Fruit fly (Drosophila melanogaster) whole organism, embryonic: ENCODE data around the gene chic.

Source experiments
- ATbp ChIP-seq: fragments of 200-800 bp; sonication (Bioruptor generic); optimal IDR thresholded peaks from 2 replicates; lab custom pipeline; 2017; ENCODE audit warnings: missing biosample characterization, mild to moderate bottlenecking, missing genetic modification characterization, missing genetic modification reagents
- Bdp1 ChIP-seq: fragments of 200-800 bp; sonication (Bioruptor generic); optimal IDR thresholded peaks from 3 replicates; lab custom pipeline; 2016; ENCODE audit warnings: missing biosample characterization, missing genetic modification characterization
- CG10267 ChIP-seq: fragments of 200-800 bp; sonication (Bioruptor generic); optimal IDR thresholded peaks from 2 replicates; lab custom pipeline; 2018; ENCODE audit warnings: missing biosample characterization, mild to moderate bottlenecking, missing genetic modification characterization, moderate library complexity
- CG10274 ChIP-seq: fragments of 200-800 bp; sonication (Bioruptor generic); optimal IDR thresholded peaks from 3 replicates; lab custom pipeline; 2017; ENCODE audit warnings: missing biosample characterization, mild to moderate bottlenecking, missing genetic modification characterization
- CG10431 ChIP-seq: fragments of 200-800 bp; sonication (Bioruptor generic); optimal IDR thresholded peaks from 3 replicates; lab custom pipeline; 2018; ENCODE audit warnings: missing biosample characterization, mild to moderate bottlenecking, missing genetic modification characterization
- CG18764 ChIP-seq: fragments of 200-800 bp; sonication (Bioruptor generic); optimal IDR thresholded peaks from 3 replicates; lab custom pipeline; 2016; ENCODE audit warnings: missing biosample characterization, missing genetic modification characterization
- CG2712 ChIP-seq: fragments of 200-800 bp; optimal IDR thresholded peaks from 3 replicates; lab custom pipeline; 2019; ENCODE audit warnings: missing biosample characterization, mild to moderate bottlenecking, missing genetic modification characterization, moderate library complexity
- CG31224 ChIP-seq: fragments of 200-800 bp; sonication (Bioruptor generic); IDR thresholded peaks from 2 replicates; pipeline ENCODE4 v1.3.6; 2022; ENCODE audit warnings: missing biosample characterization, missing genetic modification characterization
- CG33557 ChIP-seq: fragments of 200-800 bp; sonication (Bioruptor generic); optimal IDR thresholded peaks from 2 replicates; lab custom pipeline; 2019; ENCODE audit warnings: missing biosample characterization, mild to moderate bottlenecking, missing genetic modification characterization, moderate library complexity
- CG43689 ChIP-seq: fragments of 200-800 bp; sonication (Bioruptor generic); IDR thresholded peaks from 2 replicates; pipeline ENCODE4 v1.3.6; 2022; ENCODE audit warnings: missing biosample characterization, missing genetic modification characterization
- CG6254 ChIP-seq: fragments of 200-800 bp; sonication (Bioruptor generic); optimal IDR thresholded peaks from 3 replicates; lab custom pipeline; 2017; ENCODE audit warnings: mild to moderate bottlenecking, missing biosample characterization, missing genetic modification reagents, missing genetic modification characterization
- CG6765 ChIP-seq: fragments of 200-800 bp; sonication (Bioruptor generic); optimal IDR thresholded peaks from 3 replicates; lab custom pipeline; 2017; ENCODE audit warnings: missing biosample characterization, mild to moderate bottlenecking, missing genetic modification characterization
- CG6813 ChIP-seq: fragments of 200-800 bp; sonication (Bioruptor generic); optimal IDR thresholded peaks from 2 replicates; lab custom pipeline; 2017; ENCODE audit warnings: missing biosample characterization, missing genetic modification characterization, mild to moderate bottlenecking, moderate library complexity, missing genetic modification reagents
- CG7271 ChIP-seq: fragments of 200-800 bp; sonication (Bioruptor generic); optimal IDR thresholded peaks from 2 replicates; lab custom pipeline; 2018; ENCODE audit warnings: missing biosample characterization, mild to moderate bottlenecking, missing genetic modification characterization, moderate library complexity
- CG7839 ChIP-seq: fragments of 200-800 bp; sonication (Bioruptor generic); optimal IDR thresholded peaks from 3 replicates; lab custom pipeline; 2018; ENCODE audit warnings: missing biosample characterization, mild to moderate bottlenecking, missing genetic modification characterization, moderate library complexity
- CG7963 ChIP-seq: fragments of 200-800 bp; sonication (Bioruptor generic); IDR thresholded peaks from 3 replicates; pipeline ENCODE4 v1.3.6; 2022; ENCODE audit warnings: missing biosample characterization, missing genetic modification characterization; ENCODE audit not compliant: partially characterized antibody
- CG8089 ChIP-seq: fragments of 200-800 bp; sonication (Bioruptor generic); optimal IDR thresholded peaks from 3 replicates; lab custom pipeline; 2016; ENCODE audit warnings: missing biosample characterization, missing genetic modification characterization
- CrebB ChIP-seq: fragments of 200-800 bp; sonication (Bioruptor generic); optimal IDR thresholded peaks from 3 replicates; lab custom pipeline; 2018; ENCODE audit warnings: missing biosample characterization, mild to moderate bottlenecking, missing genetic modification characterization
- D ChIP-seq, 2 experiments: fragments of 200-800 bp in 1 of 2; fragments of >200 bp in 1 of 2; sonication (Bioruptor generic) in 1 of 2; optimal IDR thresholded peaks; 2 replicates in 1 of 2; 3 replicates in 1 of 2; lab custom pipeline; 2017; ENCODE audit warnings: mild to moderate bottlenecking in 1 of 2, missing biosample characterization in 1 of 2, missing genetic modification characterization in 1 of 2, missing genetic modification reagents in 1 of 2
- Dad ChIP-seq: fragments of 200-800 bp; sonication (Bioruptor generic); optimal IDR thresholded peaks from 3 replicates; lab custom pipeline; 2016; ENCODE audit warnings: missing biosample characterization, missing genetic modification characterization
- Dfd ChIP-seq, 2 experiments: fragments of >200 bp; optimal IDR thresholded peaks; 2 replicates each; lab custom pipeline; 2017; ENCODE audit warnings: missing biosample characterization in 2 of 2, missing genetic modification characterization in 2 of 2
- Doc3 ChIP-seq: fragments of 200-800 bp; sonication (Bioruptor generic); IDR thresholded peaks from 3 replicates; pipeline ENCODE4 v1.3.6; 2022; ENCODE audit warnings: missing biosample characterization, missing genetic modification characterization; ENCODE audit not compliant: partially characterized antibody
- ERR ChIP-seq: fragments of 200-800 bp; sonication (Bioruptor generic); optimal IDR thresholded peaks from 2 replicates; lab custom pipeline; 2016; ENCODE audit warnings: missing biosample characterization, missing genetic modification characterization
- Ets97D ChIP-seq: fragments of 200-800 bp; sonication (Bioruptor generic); optimal IDR thresholded peaks from 3 replicates; lab custom pipeline; 2016; ENCODE audit warnings: missing biosample characterization, missing genetic modification characterization
- Fer1 ChIP-seq: fragments of 200-800 bp; sonication (Bioruptor generic); optimal IDR thresholded peaks from 2 replicates; lab custom pipeline; 2017; ENCODE audit warnings: missing biosample characterization, mild to moderate bottlenecking, missing genetic modification characterization
- HmgZ ChIP-seq: fragments of 200-800 bp; sonication (Bioruptor generic); optimal IDR thresholded peaks from 2 replicates; lab custom pipeline; 2018; ENCODE audit warnings: missing biosample characterization, mild to moderate bottlenecking, missing genetic modification characterization
- Hmr ChIP-seq: fragments of 200-800 bp; sonication (Bioruptor generic); optimal IDR thresholded peaks from 3 replicates; lab custom pipeline; 2017; ENCODE audit warnings: mild to moderate bottlenecking, missing biosample characterization, missing genetic modification reagents, missing genetic modification characterization
- Kr ChIP-seq: fragments of 200-800 bp; sonication (Bioruptor generic); optimal IDR thresholded peaks from 2 replicates; lab custom pipeline; 2017; ENCODE audit warnings: missing biosample characterization, mild to moderate bottlenecking, missing genetic modification characterization
- MTF-1 ChIP-seq: fragments of 200-800 bp; sonication (Bioruptor generic); optimal IDR thresholded peaks from 2 replicates; lab custom pipeline; 2018; ENCODE audit warnings: missing biosample characterization, mild to moderate bottlenecking, missing genetic modification characterization, borderline replicate concordance
- Mrtf ChIP-seq: fragments of 200-800 bp; sonication (Bioruptor generic); IDR thresholded peaks from 3 replicates; pipeline ENCODE4 v1.3.6; 2022; ENCODE audit warnings: missing biosample characterization, missing genetic modification characterization
- NC2β ChIP-seq: fragments of 200-800 bp; sonication (Bioruptor generic); optimal IDR thresholded peaks from 2 replicates; lab custom pipeline; 2016; ENCODE audit warnings: missing biosample characterization, missing genetic modification characterization
- Nf-YC ChIP-seq: fragments of 200-800 bp; optimal IDR thresholded peaks from 3 replicates; lab custom pipeline; 2019; ENCODE audit warnings: missing biosample characterization, mild to moderate bottlenecking, missing genetic modification characterization, moderate library complexity
- Opbp ChIP-seq: fragments of 200-800 bp; sonication (Bioruptor generic); IDR thresholded peaks from 3 replicates; pipeline ENCODE4 v1.3.6; 2022; ENCODE audit warnings: missing biosample characterization, missing genetic modification characterization; ENCODE audit not compliant: partially characterized antibody
- TFAM ChIP-seq: fragments of 200-800 bp; sonication (Bioruptor generic); optimal IDR thresholded peaks from 2 replicates; lab custom pipeline; 2017; ENCODE audit warnings: missing biosample characterization, missing genetic modification characterization, inconsistent platforms
- ab ChIP-seq: fragments of 200-800 bp; sonication (Bioruptor generic); optimal IDR thresholded peaks from 2 replicates; lab custom pipeline; 2016; ENCODE audit warnings: missing biosample characterization, missing genetic modification characterization
- abd-A ChIP-seq: fragments of 200-800 bp; sonication (Bioruptor generic); optimal IDR thresholded peaks from 3 replicates; lab custom pipeline; 2019; ENCODE audit warnings: missing biosample characterization, mild to moderate bottlenecking, missing genetic modification characterization, moderate library complexity
- ap ChIP-seq: fragments of 200-800 bp; sonication (Bioruptor generic); IDR thresholded peaks from 2 replicates; pipeline ENCODE4 v1.3.6; 2022; ENCODE audit warnings: missing biosample characterization, missing genetic modification characterization
- az2 ChIP-seq: fragments of 200-800 bp; sonication (Bioruptor generic); optimal IDR thresholded peaks from 3 replicates; lab custom pipeline; 2016; ENCODE audit warnings: missing biosample characterization, missing genetic modification characterization
- bab2 ChIP-seq: fragments of 200-800 bp; sonication (Bioruptor generic); optimal IDR thresholded peaks from 2 replicates; lab custom pipeline; 2016; ENCODE audit warnings: missing biosample characterization, missing genetic modification characterization
- corto ChIP-seq: fragments of 200-800 bp; sonication (Bioruptor generic); optimal IDR thresholded peaks from 2 replicates; lab custom pipeline; 2016; ENCODE audit warnings: missing biosample characterization, mild to moderate bottlenecking, missing genetic modification characterization, moderate library complexity
- esg ChIP-seq: fragments of 200-800 bp; sonication (Bioruptor generic); conservative IDR thresholded peaks from 2 replicates; pipeline ENCODE4 v1.3.6; 2022; ENCODE audit warnings: missing biosample characterization, missing genetic modification characterization
- ewg ChIP-seq: fragments of 200-800 bp; sonication (Bioruptor generic); optimal IDR thresholded peaks from 3 replicates; lab custom pipeline; 2017; ENCODE audit warnings: mild to moderate bottlenecking, missing biosample characterization, missing genetic modification reagents, missing genetic modification characterization
- fd96Cb ChIP-seq: fragments of 200-800 bp; sonication (Bioruptor generic); optimal IDR thresholded peaks from 2 replicates; lab custom pipeline; 2018; ENCODE audit warnings: missing biosample characterization, mild to moderate bottlenecking, missing genetic modification characterization, moderate library complexity
- kah ChIP-seq: fragments of 200-800 bp; sonication (Bioruptor generic); optimal IDR thresholded peaks from 2 replicates; lab custom pipeline; 2018; ENCODE audit warnings: missing biosample characterization, mild to moderate bottlenecking, missing genetic modification characterization
- knrl ChIP-seq: fragments of 200-800 bp; sonication (Bioruptor generic); IDR thresholded peaks from 3 replicates; pipeline ENCODE4 v1.3.6; 2022; ENCODE audit warnings: missing biosample characterization, missing genetic modification characterization; ENCODE audit not compliant: partially characterized antibody
- stwl ChIP-seq: fragments of 200-800 bp; sonication (Bioruptor generic); optimal IDR thresholded peaks from 3 replicates; lab custom pipeline; 2018; ENCODE audit warnings: missing biosample characterization, mild to moderate bottlenecking, missing genetic modification characterization, moderate library complexity
- tll ChIP-seq, 2 experiments: fragments of 200-800 bp in 1 of 2; fragments of >200 bp in 1 of 2; sonication (Bioruptor generic) in 1 of 2; optimal IDR thresholded peaks; 2 replicates each; lab custom pipeline; 2017 to 2019; ENCODE audit warnings: missing biosample characterization in 2 of 2, missing genetic modification characterization in 2 of 2, mild to moderate bottlenecking in 1 of 2, moderate library complexity in 1 of 2
- unc-4 ChIP-seq: fragments of 200-800 bp; sonication (Bioruptor generic); IDR thresholded peaks from 2 replicates; pipeline ENCODE4 v1.3.6; 2022; ENCODE audit warnings: missing biosample characterization, missing genetic modification characterization; ENCODE audit not compliant: partially characterized antibody
- vfl ChIP-seq: fragments of 200-800 bp; sonication (Bioruptor generic); optimal IDR thresholded peaks from 2 replicates; lab custom pipeline; 2016; ENCODE audit warnings: missing biosample characterization, missing genetic modification characterization

The chic gene

DNA sequence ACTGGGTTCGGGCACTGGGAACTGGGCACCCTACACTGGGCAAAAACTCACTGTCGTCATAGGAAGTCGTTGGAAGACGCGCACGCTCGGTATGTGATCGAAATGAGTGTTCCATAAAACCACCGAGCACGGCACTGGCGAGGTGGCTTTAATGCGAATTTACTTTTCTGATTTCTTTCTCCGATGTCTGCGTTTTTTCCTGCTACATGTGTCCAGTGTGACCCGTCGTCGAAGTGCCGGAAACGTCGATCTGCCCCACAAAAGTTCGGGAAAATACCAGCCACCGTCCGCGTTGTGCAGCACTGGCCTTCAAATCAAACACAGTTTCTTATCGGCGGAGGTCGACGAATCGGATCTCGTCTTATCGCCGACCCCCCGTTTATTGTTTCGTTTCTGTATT lies 18.4 kb upstream of the chic start, which contains the start of gene Kdm5 (continued):
- TF ChIP-seq CrebB (tag; lab: Kevin White, UChicago): peak; percentile 14
- peak; percentile 2 for TF ChIP-seq CG8089 (GFP tag; lab: Kevin White, UChicago)
- no peak for TF ChIP-seq CG33557 (GFP tag; lab: Kevin White, UChicago)
- no peak for TF ChIP-seq TFAM
- TF ChIP-seq Opbp (GFP tag; lab: Robert Waterston, UW): no peak; the same call in 2 of the 3 replicates
- TF ChIP-seq HmgZ (tag; lab: Kevin White, UChicago): peak; percentile 62
- TF ChIP-seq D (optimal IDR thresholded peaks at IDR 0.05; lab: Kevin White, UChicago): peak; percentile 24
- TF ChIP-seq D (GFP tag; optimal IDR thresholded peaks at IDR 0.05; lab: Kevin White, UChicago): no peak
- TF ChIP-seq corto (GFP tag; lab: Kevin White, UChicago): no peak
- TF ChIP-seq CG43689 (GFP tag; lab: Robert Waterston, UW): no peak
- peak; percentile 65 for TF ChIP-seq CG10274 (GFP tag; lab: Kevin White, UChicago)
- TF ChIP-seq Dad (GFP tag; lab: Kevin White, UChicago): no peak
- peak; percentile 48 for TF ChIP-seq Fer1 (GFP tag; lab: Kevin White, UChicago)
- TF ChIP-seq vfl (GFP tag; lab: Kevin White, UChicago): no peak
- TF ChIP-seq Doc3 (GFP tag; lab: Robert Waterston, UW): no peak
- peak; percentile 71 for TF ChIP-seq stwl
- TF ChIP-seq esg (GFP tag; lab: Robert Waterston, UW): no peak
- TF ChIP-seq MTF-1 (GFP tag; lab: Kevin White, UChicago): peak; percentile 30
- peak; percentile 86 for TF ChIP-seq Ets97D (GFP tag; lab: Kevin White, UChicago)
- TF ChIP-seq Mrtf (GFP tag; lab: Robert Waterston, UW): no peak
- peak; percentile 54 for TF ChIP-seq Hmr (GFP tag; lab: Kevin White, UChicago)
- no peak for TF ChIP-seq kah (GFP tag; lab: Kevin White, UChicago)
- no peak for TF ChIP-seq CG7963 (GFP tag; lab: Robert Waterston, UW)
- 0 out of 2 replicates have a peak, but pooled peaks have one; percentile 26 for TF ChIP-seq unc-4 (GFP tag; lab: Robert Waterston, UW)
- TF ChIP-seq NC2β (GFP tag; lab: Kevin White, UChicago): peak; percentile 54
- peak; percentile 68 for TF ChIP-seq Nf-YC (tag; lab: Kevin White, UChicago)
- peak; percentile 58 for TF ChIP-seq CG10431 (GFP tag; lab: Kevin White, UChicago)
- no peak for TF ChIP-seq Dfd (GFP tag; optimal IDR thresholded peaks at IDR 0.05; lab: Kevin White, UChicago)
- no peak for TF ChIP-seq CG7271 (tag; lab: Kevin White, UChicago)
- no peak for TF ChIP-seq az2 (GFP tag; lab: Kevin White, UChicago)
- TF ChIP-seq CG6813 (GFP tag; lab: Kevin White, UChicago): peak; percentile 39
- no peak for TF ChIP-seq CG6254 (GFP tag; lab: Kevin White, UChicago)
- TF ChIP-seq CG31224: peak; percentile 14; the same call in 1 of the 2 replicates
- no peak for TF ChIP-seq ATbp (GFP tag; lab: Kevin White, UChicago)
- peak; percentile 94 for TF ChIP-seq CG10267 (tag; lab: Kevin White, UChicago)
- no peak for TF ChIP-seq bab2 (GFP tag; lab: Kevin White, UChicago)
- TF ChIP-seq Bdp1 (GFP tag; lab: Kevin White, UChicago): no peak
- no peak for TF ChIP-seq ERR (GFP tag; lab: Kevin White, UChicago)
- TF ChIP-seq ap: no peak
- no peak for TF ChIP-seq ab (GFP tag; lab: Kevin White, UChicago)
- 0 out of 3 replicates have a peak, but pooled peaks have one; percentile 12 for TF ChIP-seq knrl (GFP tag; lab: Robert Waterston, UW)
- TF ChIP-seq CG2712 (tag; lab: Kevin White, UChicago): peak; percentile 24
- no peak for TF ChIP-seq Kr
- no peak for TF ChIP-seq tll (GFP tag; optimal IDR thresholded peaks at IDR 0.05; lab: Kevin White, UChicago)
- peak; percentile 4 for TF ChIP-seq CG7839
- no peak for TF ChIP-seq fd96Cb (tag; lab: Kevin White, UChicago)
- peak; percentile 55 for TF ChIP-seq CG6765 (GFP tag; lab: Kevin White, UChicago)
- no peak for TF ChIP-seq CG18764
- peak; percentile 51 for TF ChIP-seq ewg (GFP tag; lab: Kevin White, UChicago)
- TF ChIP-seq abd-A (tag; lab: Kevin White, UChicago): no peak
